Worm (Caenorhabditis elegans): ENCODE results near the gene Y49G5A.1.

Y49G5A.1 gene

ce11 chrV:5269024-5269535, 18.1 kb downstream of the Y49G5A.1 start, which contains the start of gene penr-1:
Gene penr-1 (plus strand): TSS chrV:5269485.
- no peak for TF ChIP-seq egl-27 (tag; optimal IDR thresholded peaks at IDR 0.05)
- TF ChIP-seq lin-39 (tag; optimal IDR thresholded peaks at IDR 0.05), result peak; percentile 1
- peak; percentile 74 for TF ChIP-seq lin-15B (tag; optimal IDR thresholded peaks at IDR 0.05)
- no peak for TF ChIP-seq nhr-237 (tag; optimal IDR thresholded peaks at IDR 0.05)
- TF ChIP-seq nhr-25 (tag; optimal IDR thresholded peaks at IDR 0.05), result peak; percentile 53
- TF ChIP-seq nhr-23 (tag; optimal IDR thresholded peaks at IDR 0.05), result peak; percentile 60
- TF ChIP-seq egl-5 (tag; optimal IDR thresholded peaks at IDR 0.05), result peak; percentile 63
- TF ChIP-seq eor-1 (tag; optimal IDR thresholded peaks at IDR 0.05), result no peak
- TF ChIP-seq fkh-2 (tag; optimal IDR thresholded peaks at IDR 0.05), result no peak
- TF ChIP-seq pha-4 (tag; optimal IDR thresholded peaks at IDR 0.05), result peak; percentile 64
- TF ChIP-seq nhr-67 (tag; optimal IDR thresholded peaks at IDR 0.05), result no peak
- peak; percentile 69 for TF ChIP-seq nfya-1 (tag; optimal IDR thresholded peaks at IDR 0.05; ENCODE audit: insufficient read depth)
- TF ChIP-seq elt-2 (tag; optimal IDR thresholded peaks at IDR 0.05), result peak; percentile 23
- peak; percentile 62 for TF ChIP-seq hmg-11 (tag; optimal IDR thresholded peaks at IDR 0.05)

DNA sequence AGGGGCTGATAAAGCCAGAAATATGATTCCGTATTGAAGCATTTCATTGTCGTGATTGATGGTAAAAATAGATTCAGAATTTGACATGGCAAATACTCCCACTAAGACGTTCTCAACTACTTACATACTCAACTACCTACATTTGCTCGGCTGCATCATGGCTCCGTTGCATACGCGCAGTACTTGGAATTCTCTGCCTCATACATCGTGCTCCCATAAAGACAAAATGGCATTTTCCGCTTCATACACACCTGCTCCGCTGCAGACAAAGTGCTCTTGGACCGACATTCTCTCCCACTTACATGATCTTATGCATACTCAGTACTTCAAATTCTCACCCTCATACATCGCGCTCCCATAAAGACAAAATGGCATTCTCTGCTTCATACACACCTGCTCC, 21.6 kb downstream of the Y49G5A.1 start, which contains the start of the genes srt-69 and B0238.12:
TSS of gene srt-69 (minus strand) at position 101 of the 400 bp plus-strand sequence.
TSS of gene B0238.12 (plus strand) at position 264 of the 400 bp plus-strand sequence.
- TF ChIP-seq nhr-12 (tag; optimal IDR thresholded peaks at IDR 0.05) (no peak), lin-15B (tag; optimal IDR thresholded peaks at IDR 0.05) (no peak), nhr-77 (tag; optimal IDR thresholded peaks at IDR 0.05) (no peak), snpc-4 (tag; optimal IDR thresholded peaks at IDR 0.05) (no peak), nhr-43 (tag; optimal IDR thresholded peaks at IDR 0.05; ENCODE audit: poor library complexity, severe bottlenecking) (no peak), mdl-1 (tag; optimal IDR thresholded peaks at IDR 0.05) (no peak), R02D3.7 (tag; optimal IDR thresholded peaks at IDR 0.05) (no peak), zag-1 (tag; optimal IDR thresholded peaks at IDR 0.05) (no peak)

DNA sequence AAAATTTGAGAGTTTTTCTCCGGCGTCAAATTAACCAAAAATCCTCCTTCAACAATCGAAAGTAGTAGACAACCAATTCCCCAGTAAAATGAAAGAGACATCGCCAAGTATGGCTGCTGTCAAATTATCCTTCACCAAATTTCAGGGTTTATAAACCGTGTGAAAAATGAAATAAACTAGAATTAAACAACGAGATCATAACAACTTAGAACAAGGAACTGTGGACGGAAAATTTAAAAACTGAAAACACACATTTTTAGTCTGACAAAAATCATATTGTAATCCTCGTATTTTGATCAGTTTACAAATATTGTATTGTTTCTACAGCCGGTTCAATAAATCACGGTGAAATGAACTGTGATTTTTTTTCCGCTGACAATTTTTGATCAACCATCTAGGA, 24.2 kb downstream of the Y49G5A.1 start, which contains the start of gene cest-30:
TSS of gene cest-30 (minus strand) at position 101 of the 400 bp plus-strand sequence.
- TF ChIP-seq nhr-28 (tag; optimal IDR thresholded peaks at IDR 0.05) (no peak), nhr-76 (tag; optimal IDR thresholded peaks at IDR 0.05) (no peak), nhr-67 (tag; optimal IDR thresholded peaks at IDR 0.05) (no peak), ceh-28 (tag; optimal IDR thresholded peaks at IDR 0.05) (no peak), lin-39 (tag; optimal IDR thresholded peaks at IDR 0.05) (no peak), eor-1 (tag; optimal IDR thresholded peaks at IDR 0.05) (no peak), nhr-23 (tag; optimal IDR thresholded peaks at IDR 0.05) (no peak), fos-1 (tag; optimal IDR thresholded peaks at IDR 0.05) (no peak), ama-1 (optimal IDR thresholded peaks at IDR 0.05) (no peak), unc-62 (GFP tag; optimal IDR thresholded peaks at IDR 0.05) (no peak), pha-4 (tag; optimal IDR thresholded peaks at IDR 0.05) (no peak), egl-27 (tag; optimal IDR thresholded peaks at IDR 0.05) (no peak), hmg-11 (tag; optimal IDR thresholded peaks at IDR 0.05) (no peak)

ce11 chrV:5259448-5259847, 27.7 kb downstream of the Y49G5A.1 start, which contains the start of gene srt-70:
Gene srt-70 (minus strand): TSS chrV:5259548.
- no peak for TF ChIP-seq egl-5 (tag; optimal IDR thresholded peaks at IDR 0.05)
- TF ChIP-seq elt-1 (tag; optimal IDR thresholded peaks at IDR 0.05), result no peak
- TF ChIP-seq nhr-23 (tag; optimal IDR thresholded peaks at IDR 0.05), result no peak
- no peak for TF ChIP-seq ztf-4 (tag; optimal IDR thresholded peaks at IDR 0.05)
- TF ChIP-seq egl-27 (tag; optimal IDR thresholded peaks at IDR 0.05), result no peak
- no peak for TF ChIP-seq fkh-10 (GFP tag; optimal IDR thresholded peaks at IDR 0.05)
- no peak for TF ChIP-seq nhr-237 (tag; optimal IDR thresholded peaks at IDR 0.05)
- TF ChIP-seq ceh-82 (tag; optimal IDR thresholded peaks at IDR 0.05), result no peak
- TF ChIP-seq nhr-11 (tag; optimal IDR thresholded peaks at IDR 0.05), result no peak
- no peak for TF ChIP-seq ceh-9 (tag; optimal IDR thresholded peaks at IDR 0.05)
- TF ChIP-seq ceh-28 (tag; optimal IDR thresholded peaks at IDR 0.05), result no peak
- no peak for TF ChIP-seq pqm-1 (tag; optimal IDR thresholded peaks at IDR 0.05)
- no peak for TF ChIP-seq unc-39 (tag; optimal IDR thresholded peaks at IDR 0.05)
- TF ChIP-seq snpc-4 (tag; optimal IDR thresholded peaks at IDR 0.05), result no peak
- TF ChIP-seq fos-1 (tag; optimal IDR thresholded peaks at IDR 0.05), result no peak

- TF ChIP-seq mml-1 (tag; optimal IDR thresholded peaks at IDR 0.05) (no peak), nhr-25 (tag; optimal IDR thresholded peaks at IDR 0.05) (no peak), elt-1 (tag; optimal IDR thresholded peaks at IDR 0.05) (no peak), ama-1 (optimal IDR thresholded peaks at IDR 0.05) (no peak), ceh-28 (tag; optimal IDR thresholded peaks at IDR 0.05) (no peak), tbx-2 (tag; optimal IDR thresholded peaks at IDR 0.05) (no peak), elt-3 (tag; optimal IDR thresholded peaks at IDR 0.05) (no peak), unc-62 (GFP tag; optimal IDR thresholded peaks at IDR 0.05) (no peak), skn-1 (tag; optimal IDR thresholded peaks at IDR 0.05) (no peak), mdl-1 (tag; optimal IDR thresholded peaks at IDR 0.05) (no peak), nhr-11 (tag; optimal IDR thresholded peaks at IDR 0.05) (no peak), sea-2 (GFP tag; optimal IDR thresholded peaks at IDR 0.05) (no peak), fkh-10 (GFP tag; optimal IDR thresholded peaks at IDR 0.05) (no peak)
Measured at ce11 chrV:5257358-5257757, 29.8 kb downstream of the Y49G5A.1 start, which contains the start of gene srt-67. Gene srt-67 (minus strand): TSS chrV:5257458.

Data from whole organism, L3 larva.